Worm (Caenorhabditis elegans): ENCODE measurements around the gene str-231.

DNA sequence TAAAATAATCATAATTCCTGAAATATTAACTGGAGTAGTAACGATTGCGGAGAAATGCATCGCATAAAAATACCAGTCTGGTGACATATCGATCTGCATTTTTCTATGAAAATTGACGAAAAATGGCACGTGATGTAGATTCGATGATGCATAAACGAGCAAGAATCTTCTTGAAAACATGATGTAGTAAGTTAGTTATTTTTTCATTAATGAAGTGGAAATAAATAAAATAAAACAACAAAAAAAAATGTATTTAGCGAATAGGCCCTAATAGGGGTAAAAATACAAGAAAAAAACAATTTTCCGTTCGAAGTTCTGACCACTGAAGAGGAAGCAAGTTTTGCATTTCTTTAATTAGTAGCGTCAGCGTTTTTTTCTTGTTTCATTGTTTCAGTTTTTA is 42.3 kb downstream of the str-231 start, which contains the start of gene sri-2:
- TF ChIP-seq W03F9.2 (tag; optimal IDR thresholded peaks at IDR 0.05): no peak
- TF ChIP-seq him-1 (tag; optimal IDR thresholded peaks at IDR 0.05): no peak
